Worm (Caenorhabditis elegans): ENCODE measurements around the gene C13B9.2.

C13B9.2 gene

DNA sequence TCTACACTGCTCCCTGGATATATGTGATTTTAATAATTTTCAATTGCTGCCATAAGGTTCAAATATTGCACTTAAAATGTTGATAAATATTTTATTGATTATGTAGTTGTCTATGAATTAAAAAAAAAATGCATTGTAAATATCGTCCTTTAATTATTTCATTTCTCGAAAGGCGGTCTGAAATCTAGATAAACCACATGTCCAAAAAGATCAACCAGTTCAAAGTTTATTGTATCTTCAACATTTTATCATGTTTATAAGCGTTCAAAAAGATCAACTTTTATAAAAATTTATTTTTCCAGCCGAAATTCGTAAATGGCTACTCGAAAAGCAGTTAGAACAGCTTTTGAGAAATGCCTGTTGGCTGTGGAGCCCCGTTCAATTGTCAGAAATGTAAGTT, at the start of gene C13B9.2:
Gene C13B9.2, plus strand, starts transcription at position 301 of the 400 bp plus-strand sequence.
- no peak for TF ChIP-seq unc-62 (GFP tag; optimal IDR thresholded peaks at IDR 0.05)

DNA sequence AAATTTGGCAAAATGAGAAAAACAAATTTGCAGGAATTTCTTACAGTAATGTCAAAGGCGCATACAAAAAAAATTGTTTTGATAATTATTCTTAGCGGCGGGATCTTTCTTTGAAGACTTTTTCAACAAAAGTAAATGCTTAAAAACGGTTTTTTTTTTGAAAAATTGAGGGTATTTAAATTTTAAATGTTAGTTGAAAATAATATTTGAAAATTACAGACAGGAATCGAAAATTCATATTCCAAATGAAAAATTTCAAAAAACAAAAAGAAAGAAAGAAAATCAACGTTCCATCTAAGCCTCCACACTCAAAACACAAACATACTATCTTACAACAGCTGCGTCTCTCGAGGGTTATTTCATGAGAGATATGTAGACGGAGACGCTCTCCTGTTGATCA, 42.9 kb upstream of the C13B9.2 start:
- no peak for TF ChIP-seq unc-62 (GFP tag; optimal IDR thresholded peaks at IDR 0.05)

DNA sequence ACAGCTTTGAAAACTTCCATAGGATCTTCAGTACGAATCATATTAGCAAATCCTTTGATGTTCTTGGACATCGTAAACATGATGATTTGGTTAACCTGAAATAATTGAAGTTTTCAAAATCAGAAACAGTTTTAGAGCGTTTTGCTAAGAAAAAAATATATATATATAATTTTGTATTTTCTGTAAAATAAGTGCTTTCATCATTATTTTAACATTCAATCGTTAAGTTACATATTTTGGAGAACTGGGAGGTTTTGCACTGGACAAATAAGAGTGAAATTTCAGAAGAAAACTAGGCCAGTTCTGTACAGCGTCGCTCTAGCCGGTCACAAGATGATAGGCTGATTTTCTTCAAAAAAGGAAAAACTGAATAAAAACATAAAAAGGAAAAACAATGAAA, 41.5 kb upstream of the C13B9.2 start, which contains the start of gene F27B3.6:
Gene F27B3.6, minus strand, starts transcription at position 101 of the 400 bp plus-strand sequence.
- TF ChIP-seq unc-62 (GFP tag; optimal IDR thresholded peaks at IDR 0.05) = no peak

DNA sequence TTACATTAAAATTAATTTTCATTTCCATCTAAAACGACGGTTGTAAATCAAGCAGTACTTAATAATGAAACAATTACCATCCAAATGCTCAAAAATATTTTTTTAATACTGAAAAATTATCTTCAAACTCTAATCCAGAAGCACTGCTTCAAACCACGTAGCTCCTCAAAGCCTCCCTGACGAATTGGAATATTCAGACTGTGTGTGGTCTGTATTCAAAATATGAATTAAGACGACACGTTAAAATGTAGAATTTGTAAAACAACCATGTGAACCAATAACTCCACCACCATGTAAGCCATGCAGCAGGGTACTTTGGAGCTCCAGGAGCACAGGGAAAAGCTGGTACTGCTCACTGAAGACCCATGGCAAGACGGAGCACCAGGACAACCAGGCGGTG, 40.7 kb upstream of the C13B9.2 start, which contains the start of gene F27B3.8:
Gene F27B3.8, plus strand, starts transcription at position 301 of the 400 bp plus-strand sequence.
- no peak for TF ChIP-seq unc-62 (GFP tag; optimal IDR thresholded peaks at IDR 0.05)

DNA sequence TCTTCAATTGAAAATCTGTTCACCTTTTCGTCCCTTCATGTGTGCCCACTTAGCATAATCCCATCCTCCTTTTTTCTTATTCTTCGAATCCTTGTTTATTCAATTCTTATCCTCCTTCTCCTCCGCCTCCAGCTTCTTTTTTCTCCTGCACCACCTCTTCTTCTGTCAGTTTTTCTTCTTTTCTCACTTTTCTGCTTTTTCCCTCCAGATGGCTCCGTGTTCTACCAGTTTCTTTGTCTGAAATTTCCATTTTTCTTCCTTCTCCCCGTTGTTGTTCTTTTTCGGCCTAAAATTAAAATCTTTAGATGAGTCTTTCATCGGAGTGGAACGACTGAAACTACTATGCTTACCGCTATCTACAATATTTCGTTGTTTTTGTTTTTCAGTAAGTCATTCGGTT, 38.5 kb upstream of the C13B9.2 start, which contains the start of gene acr-21:
Gene acr-21, plus strand, starts transcription at position 301 of the 400 bp plus-strand sequence.
- TF ChIP-seq unc-62 (GFP tag; optimal IDR thresholded peaks at IDR 0.05) = no peak

DNA sequence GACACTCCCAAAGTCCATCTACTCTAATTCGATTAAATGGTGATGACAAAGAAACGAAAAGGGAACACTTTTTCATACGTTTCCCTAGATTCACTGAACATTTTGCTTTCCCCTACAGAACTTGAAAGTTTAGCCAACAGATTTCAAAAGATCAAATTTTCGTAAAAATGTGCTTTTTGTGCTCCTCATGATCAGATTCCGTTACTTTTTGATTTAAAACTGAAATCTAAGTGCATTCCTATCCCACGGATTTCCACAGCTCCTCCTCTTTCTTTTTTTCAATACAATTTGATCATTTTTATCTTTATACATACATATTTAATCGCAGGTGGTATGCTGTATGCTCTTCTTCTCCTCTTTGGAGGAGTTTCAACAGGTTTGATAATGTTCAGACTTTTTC, 32.5 kb upstream of the C13B9.2 start, which contains the start of gene ddo-3:
Gene ddo-3, plus strand, starts transcription at position 301 of the 400 bp plus-strand sequence.
- no peak for TF ChIP-seq unc-62 (GFP tag; optimal IDR thresholded peaks at IDR 0.05)

DNA sequence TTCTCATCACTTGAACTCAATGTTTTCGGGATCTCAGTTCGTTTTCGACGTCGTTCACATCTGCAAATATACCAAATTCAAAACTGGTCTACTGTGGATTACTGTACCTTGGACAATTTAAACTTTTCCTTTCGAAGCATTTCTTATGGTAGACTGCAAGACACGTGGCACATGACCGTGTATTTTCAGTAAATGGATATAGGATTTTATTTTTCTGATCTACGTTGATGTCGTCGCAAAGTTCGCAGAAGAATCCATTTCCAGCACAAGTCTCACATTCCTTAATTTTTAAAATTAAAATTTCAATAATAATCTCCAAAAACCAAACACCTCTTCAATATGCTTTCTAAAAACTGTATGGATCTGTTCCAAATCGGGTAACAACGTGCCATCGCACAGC, 30.6 kb upstream of the C13B9.2 start:
- no peak for TF ChIP-seq unc-62 (GFP tag; optimal IDR thresholded peaks at IDR 0.05)

DNA sequence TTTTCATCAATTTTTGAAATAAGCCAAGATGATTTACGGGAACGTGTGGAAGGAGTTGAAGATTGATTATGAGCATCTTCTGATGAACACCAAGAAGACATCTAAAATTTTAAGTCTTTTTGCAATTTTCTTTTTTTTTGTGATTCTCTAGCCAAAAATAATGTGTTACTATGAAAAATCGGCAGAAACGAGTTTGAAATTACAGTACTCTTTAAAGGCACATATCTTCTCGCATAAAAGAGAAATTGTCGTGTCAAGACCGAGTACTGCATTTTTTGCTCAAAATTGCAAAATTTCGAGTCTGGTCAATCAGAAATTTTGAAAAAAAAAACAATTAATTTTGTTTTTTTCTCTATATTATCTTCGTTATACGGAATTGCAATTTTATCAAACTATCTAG, 28.0 kb upstream of the C13B9.2 start, which contains the start of gene F20H11.1:
Gene F20H11.1, minus strand, starts transcription at position 101 of the 400 bp plus-strand sequence.
- TF ChIP-seq unc-62 (GFP tag; optimal IDR thresholded peaks at IDR 0.05) = no peak

DNA sequence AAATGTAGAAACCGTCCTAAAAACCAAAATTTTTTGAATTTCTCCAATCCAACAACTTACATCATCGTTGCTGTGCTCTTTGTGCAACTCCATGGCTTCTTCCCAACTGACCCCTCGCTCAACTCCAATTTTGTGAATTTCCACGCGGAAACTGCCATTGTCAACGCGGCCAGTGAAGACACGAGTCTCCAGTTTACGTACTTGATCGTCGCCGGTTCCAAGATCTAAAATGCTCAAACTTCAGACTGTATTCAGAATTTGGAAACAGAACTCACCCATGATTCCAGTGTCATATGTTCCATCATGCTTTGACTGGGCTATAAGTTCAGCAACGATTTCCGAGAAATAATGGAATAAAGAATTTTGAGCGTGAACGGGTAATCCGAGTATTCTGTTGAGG, 26.0 kb upstream of the C13B9.2 start:
- no peak for TF ChIP-seq unc-62 (GFP tag; optimal IDR thresholded peaks at IDR 0.05)

DNA sequence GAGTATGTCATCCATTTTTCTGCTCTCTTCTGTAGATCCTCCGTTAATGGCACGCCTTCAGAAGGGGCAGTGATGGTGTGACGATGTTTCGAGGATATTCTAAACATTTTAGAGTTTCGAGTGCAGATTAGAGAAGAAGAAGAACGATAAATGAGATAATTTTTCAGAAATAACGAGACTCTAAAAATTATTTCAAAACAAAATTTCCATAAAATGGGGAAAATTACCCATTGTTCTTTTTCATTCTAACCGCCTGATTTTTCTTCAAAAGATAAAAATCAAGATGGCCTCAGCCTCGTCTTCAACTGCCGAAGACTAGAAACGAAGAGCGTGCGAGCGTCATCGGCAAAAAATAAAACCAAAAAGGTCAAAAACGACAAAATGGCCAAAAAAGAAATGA, 19.0 kb upstream of the C13B9.2 start, which contains the start of gene let-765:
Gene let-765, minus strand, starts transcription at position 101 of the 400 bp plus-strand sequence.
- TF ChIP-seq unc-62 (GFP tag; optimal IDR thresholded peaks at IDR 0.05) = no peak

DNA sequence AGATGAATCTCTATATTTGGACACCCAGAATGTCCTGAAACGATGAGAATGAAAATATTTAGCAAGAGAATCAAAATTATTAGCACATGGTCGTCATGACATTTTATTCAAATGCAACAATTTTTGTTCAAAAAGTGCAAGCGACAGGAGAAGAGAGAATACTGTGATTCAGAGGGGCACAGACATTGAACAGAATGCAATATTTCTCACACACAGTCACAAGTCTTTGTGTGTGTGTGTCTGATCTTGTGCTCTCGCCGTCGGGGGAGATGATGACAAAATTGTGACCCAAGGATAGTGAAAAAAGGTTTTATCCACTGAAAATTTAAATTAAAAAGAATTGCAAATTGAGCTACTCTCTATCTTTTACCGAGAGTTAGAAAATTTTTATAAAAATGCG, 16.9 kb upstream of the C13B9.2 start:
- TF ChIP-seq unc-62 (GFP tag; optimal IDR thresholded peaks at IDR 0.05) = no peak

DNA sequence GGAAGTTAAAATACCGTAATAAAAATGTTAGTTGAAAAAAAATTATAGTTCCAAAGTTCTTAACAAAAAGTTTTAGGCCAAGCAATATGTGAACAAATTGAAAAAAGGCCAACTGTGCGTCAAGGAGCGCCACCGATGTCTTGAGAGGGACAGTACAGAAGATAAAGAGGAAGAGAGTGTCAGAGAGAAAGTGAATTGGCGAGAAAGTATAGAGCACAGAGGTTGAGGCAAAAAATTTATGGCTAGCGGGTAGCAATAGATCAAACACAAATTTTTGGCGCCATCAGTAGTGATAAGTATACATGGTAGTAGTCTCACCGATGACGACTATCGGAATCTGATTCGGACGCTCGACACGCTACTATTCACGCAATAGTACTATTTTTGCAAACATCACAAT, 15.7 kb upstream of the C13B9.2 start:
- no peak for TF ChIP-seq unc-62 (GFP tag; optimal IDR thresholded peaks at IDR 0.05)

DNA sequence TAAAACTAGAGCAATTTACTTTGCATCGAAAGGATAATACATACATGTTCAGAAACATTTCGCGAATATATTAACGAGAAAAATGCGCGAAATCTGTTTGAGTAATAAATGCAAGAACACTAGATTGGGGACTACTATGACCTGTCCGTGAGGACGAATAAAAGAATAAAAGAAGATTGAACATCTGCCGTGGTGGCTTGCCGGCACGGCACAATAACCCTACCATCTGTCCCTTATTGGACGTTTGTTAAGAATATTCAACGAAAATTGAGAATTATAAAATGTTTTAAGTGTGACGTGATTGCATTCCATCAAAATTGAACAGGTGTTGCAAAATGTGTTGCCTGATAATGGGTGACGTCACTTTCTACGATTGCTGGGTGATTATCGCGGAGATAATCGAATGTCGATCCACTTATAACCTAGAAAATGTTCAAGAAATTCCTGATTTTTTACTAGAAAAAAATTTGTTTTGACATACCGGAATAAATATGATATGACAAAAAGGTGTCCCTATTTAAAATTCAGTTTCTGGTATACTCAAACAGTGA, 14.5 kb upstream of the C13B9.2 start:
- no peak for TF ChIP-seq unc-62 (GFP tag; optimal IDR thresholded peaks at IDR 0.05)

DNA sequence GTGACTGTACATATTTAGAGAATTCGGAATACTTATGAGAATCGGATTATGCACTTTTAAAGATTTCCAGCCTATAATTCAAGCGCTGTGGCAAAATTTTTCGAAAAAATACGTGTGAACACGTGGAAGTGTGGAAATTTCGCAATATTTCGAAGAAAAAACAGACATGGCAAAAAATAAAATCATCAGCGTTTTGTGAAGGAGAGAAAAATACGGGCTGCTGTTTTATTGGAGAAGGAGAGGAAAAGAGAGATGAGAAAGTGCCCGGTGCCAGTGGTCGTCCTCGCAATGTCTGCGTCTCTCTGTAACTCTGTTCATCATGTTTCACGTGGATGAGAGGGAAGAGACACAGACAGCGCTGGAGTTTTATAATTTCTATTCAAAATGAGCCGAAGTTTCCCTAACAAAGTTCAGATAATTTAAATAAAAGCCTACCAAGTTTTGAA, 14.0 kb upstream of the C13B9.2 start:
- TF ChIP-seq unc-62 (GFP tag; optimal IDR thresholded peaks at IDR 0.05) = no peak

DNA sequence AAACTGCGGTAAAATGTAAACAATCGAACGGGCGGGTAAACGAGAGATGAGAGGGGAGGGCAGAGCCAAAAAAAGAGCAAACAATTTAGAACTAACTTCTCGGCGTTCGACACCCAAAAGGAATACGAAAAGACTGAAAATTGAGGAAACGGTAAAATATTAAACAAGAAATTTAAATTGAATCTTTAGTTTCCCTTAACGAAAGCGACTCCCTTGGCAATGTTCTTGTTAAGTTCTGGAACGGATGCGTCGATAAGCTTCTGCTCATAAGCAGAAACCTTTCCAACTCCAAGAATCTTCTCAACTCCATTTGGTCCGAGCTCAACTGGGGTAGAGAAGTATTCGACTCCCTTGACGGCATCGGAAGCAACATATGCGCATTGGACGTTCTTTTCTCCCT, 13.4 kb upstream of the C13B9.2 start:
- no peak for TF ChIP-seq unc-62 (GFP tag; optimal IDR thresholded peaks at IDR 0.05)

DNA sequence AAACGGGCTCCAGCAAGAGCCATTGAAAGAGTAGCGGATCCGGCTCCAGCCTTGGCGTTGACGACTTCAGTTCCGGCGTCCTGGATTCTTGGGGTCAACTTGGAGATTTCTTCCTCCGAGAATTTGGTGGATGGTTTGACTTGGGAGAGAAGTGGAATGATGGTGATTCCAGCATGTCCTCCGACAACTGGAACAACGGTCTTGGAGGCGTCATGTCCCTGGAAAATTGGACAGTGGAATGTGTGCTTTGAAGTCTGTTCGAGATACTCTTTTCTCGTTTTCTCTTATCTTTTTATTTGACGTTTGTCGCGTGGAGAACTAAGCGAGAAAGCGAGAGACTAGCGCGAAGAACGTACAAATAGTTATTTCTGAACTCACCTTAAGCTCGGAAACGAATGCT, 13.0 kb upstream of the C13B9.2 start:
- TF ChIP-seq unc-62 (GFP tag; optimal IDR thresholded peaks at IDR 0.05) = no peak

DNA sequence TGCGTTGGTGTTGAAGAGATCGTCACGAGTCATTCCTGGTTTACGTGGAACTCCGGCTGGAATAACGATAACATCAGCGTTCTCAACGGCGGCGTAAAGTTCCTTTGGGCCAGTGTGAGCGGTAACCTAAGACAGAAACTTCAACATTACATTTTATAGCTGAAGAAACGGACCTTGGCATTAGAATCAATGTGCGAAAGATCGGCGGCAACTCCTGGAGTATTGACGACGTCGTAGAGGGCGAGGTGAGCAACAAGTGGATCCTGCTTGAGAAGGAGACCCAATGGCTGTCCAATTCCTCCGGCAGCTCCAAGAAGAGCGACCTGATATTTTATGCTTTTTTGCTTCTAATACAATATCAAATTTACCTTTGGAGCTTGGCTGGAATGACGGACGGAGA, 12.4 kb upstream of the C13B9.2 start:
- no peak for TF ChIP-seq unc-62 (GFP tag; optimal IDR thresholded peaks at IDR 0.05)

All from whole organism, dauer.